Worm (Caenorhabditis elegans): ENCODE results near the gene insc-1.

insc-1 gene

ce11 chrII:7342884-7343283 lies 15.8 kb upstream of the insc-1 start:
- TF ChIP-seq mep-1 (tag; optimal IDR thresholded peaks at IDR 0.05) (peak; percentile 13), mxl-3 (GFP tag; optimal IDR thresholded peaks at IDR 0.05) (peak; percentile 62), hlh-30 (tag; optimal IDR thresholded peaks at IDR 0.05; ENCODE audit: insufficient read depth) (peak; percentile 29), F37D6.2 (tag; optimal IDR thresholded peaks at IDR 0.05) (no peak), madf-5 (GFP tag; IDR thresholded peaks at IDR 0.05) (no peak), mdl-1 (tag; optimal IDR thresholded peaks at IDR 0.05) (peak; percentile 25 to 78), sdz-12 (GFP tag; optimal IDR thresholded peaks at IDR 0.05) (no peak), aha-1 (tag) (peak; percentile 56), saeg-2 (GFP tag; IDR thresholded peaks at IDR 0.05) (no peak), zfp-2 (tag; optimal IDR thresholded peaks at IDR 0.05) (no peak), nhr-28 (tag; optimal IDR thresholded peaks at IDR 0.05) (peak; percentile 74), ztf-7 (tag; optimal IDR thresholded peaks at IDR 0.05) (no peak), mes-2 (tag; optimal IDR thresholded peaks at IDR 0.05; ENCODE audit: poor library complexity, severe bottlenecking) (no peak), nhr-48 (tag; optimal IDR thresholded peaks at IDR 0.05) (peak; percentile 40), mxl-2 (GFP tag; conservative IDR thresholded peaks at IDR 0.05) (no peak), hlh-11 (tag; optimal IDR thresholded peaks at IDR 0.05) (peak; percentile 62), unc-62 (GFP tag; optimal IDR thresholded peaks at IDR 0.05 in 1 of 2) (peak in 1 of 2 experiments; percentile 98), unc-62 (tag; optimal IDR thresholded peaks at IDR 0.05) (no peak)

- TF ChIP-seq T26A8.4 (GFP tag; IDR thresholded peaks at IDR 0.05) (0 out of 2 replicates have a peak, but pooled peaks have one; percentile 8), aha-1 (tag) (peak; percentile 6), spr-1 (tag; optimal IDR thresholded peaks at IDR 0.05) (no peak), egl-27 (tag; optimal IDR thresholded peaks at IDR 0.05) (no peak), daf-12 (tag; optimal IDR thresholded peaks at IDR 0.05) (no peak), lim-7 (GFP tag; IDR thresholded peaks at IDR 0.05) (no peak), dmd-8 (GFP tag; IDR thresholded peaks at IDR 0.05) (0 out of 2 replicates have a peak, but pooled peaks have one; percentile 16)
Measured at ce11 chrII:7343668-7344067, 15.0 kb upstream of the insc-1 start.

ce11 chrII:7345858-7346257 lies 12.8 kb upstream of the insc-1 start:
- TF ChIP-seq unc-62 (GFP tag; optimal IDR thresholded peaks at IDR 0.05 in 1 of 2) (peak in 1 of 2 experiments; percentile 98), unc-62 (tag; optimal IDR thresholded peaks at IDR 0.05) (no peak), daf-12 (tag; optimal IDR thresholded peaks at IDR 0.05) (no peak), hlh-11 (tag; optimal IDR thresholded peaks at IDR 0.05) (peak; percentile 4)

ce11 chrII:7348063-7348462 lies 10.6 kb upstream of the insc-1 start:
- peak; percentile 71 for TF ChIP-seq aha-1 (tag)
- TF ChIP-seq T26A8.4 (GFP tag; IDR thresholded peaks at IDR 0.05): 0 out of 2 replicates have a peak, but pooled peaks have one; percentile 26
- TF ChIP-seq daf-12 (tag; optimal IDR thresholded peaks at IDR 0.05): no peak
- no peak for TF ChIP-seq nhr-77 (tag; optimal IDR thresholded peaks at IDR 0.05)
- peak; percentile 38 for TF ChIP-seq duxl-1 (tag; optimal IDR thresholded peaks at IDR 0.05; ENCODE audit: poor library complexity)
- TF ChIP-seq unc-62 (GFP tag; optimal IDR thresholded peaks at IDR 0.05 in 1 of 2): peak in 1 of 2 experiments; percentile 25
- TF ChIP-seq unc-62 (tag; optimal IDR thresholded peaks at IDR 0.05): no peak

ce11 chrII:7352507-7352906 lies 6.2 kb upstream of the insc-1 start, which contains the start of gene hsp-4:
TSS of gene hsp-4 (minus strand) at chrII:7352645.
- peak; percentile 60 for TF ChIP-seq aha-1 (tag)
- no peak for TF ChIP-seq nhr-41 (GFP tag; IDR thresholded peaks at IDR 0.05)
- TF ChIP-seq mxl-2 (GFP tag; conservative IDR thresholded peaks at IDR 0.05): no peak
- peak; percentile 31 for TF ChIP-seq nhr-48 (tag; optimal IDR thresholded peaks at IDR 0.05)
- TF ChIP-seq hlh-11 (tag; optimal IDR thresholded peaks at IDR 0.05): peak; percentile 41
- peak in 1 of 2 experiments; percentile 27 for TF ChIP-seq mdl-1 (tag; optimal IDR thresholded peaks at IDR 0.05)
- TF ChIP-seq ceh-44 (GFP tag; IDR thresholded peaks at IDR 0.05): no peak
- TF ChIP-seq lsy-2 (tag; optimal IDR thresholded peaks at IDR 0.05): peak in 1 of 2 experiments; percentile 45
- peak; percentile 25 for TF ChIP-seq mep-1 (tag; optimal IDR thresholded peaks at IDR 0.05)
- peak; percentile 23 for TF ChIP-seq nhr-28 (tag; optimal IDR thresholded peaks at IDR 0.05)
- no peak for TF ChIP-seq ceh-82 (tag; optimal IDR thresholded peaks at IDR 0.05)
- TF ChIP-seq madf-9 (GFP tag; conservative IDR thresholded peaks at IDR 0.05): no peak
- no peak for TF ChIP-seq daf-16 (GFP tag; optimal IDR thresholded peaks at IDR 0.05)
- TF ChIP-seq daf-16 (tag; optimal IDR thresholded peaks at IDR 0.05): peak; percentile 20
- TF ChIP-seq dve-1 (tag; optimal IDR thresholded peaks at IDR 0.05; ENCODE audit: insufficient read depth): peak; percentile 7
